Fruit fly (Drosophila melanogaster): ENCODE results near the gene Pp2C1.

DNA sequence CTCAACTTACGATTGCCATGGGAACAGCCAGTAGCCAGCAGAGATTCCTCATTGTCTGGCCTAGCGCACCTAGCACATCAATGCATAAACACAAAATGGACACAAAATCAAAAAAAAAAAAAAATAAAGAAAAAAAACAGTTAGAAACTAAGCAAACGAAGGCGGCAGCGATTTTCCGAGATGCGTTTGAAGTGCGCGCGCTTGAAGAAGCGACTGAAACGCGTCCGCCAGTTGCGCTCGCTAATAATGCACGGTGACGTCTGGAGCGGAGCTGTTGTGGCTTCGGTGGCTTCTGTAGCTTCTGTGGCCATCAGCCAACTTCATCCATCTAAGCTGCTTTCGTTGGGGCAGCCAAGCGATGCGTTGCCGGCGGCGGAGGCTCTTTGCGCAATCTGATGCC is 32.3 kb downstream of the Pp2C1 start, which contains the start of gene CG15473:
- no peak for TF ChIP-seq psq (optimal IDR thresholded peaks at IDR 0.05)
- no peak for TF ChIP-seq Sin3A (optimal IDR thresholded peaks at IDR 0.05)
- no peak for TF ChIP-seq Myc (optimal IDR thresholded peaks at IDR 0.05)
